Worm (Caenorhabditis elegans) whole organism, midembryonic: ENCODE results near the gene Y66D12A.7.

Experiments
- T22C8.4 ChIP-seq: fragments of 200-800 bp; sonication (Bioruptor generic); IDR thresholded peaks from 2 replicates; pipeline ENCODE4 v1.3.6; 2022; ENCODE audit warnings: missing genetic modification characterization, missing compliant biosample characterization
- flt-1 ChIP-seq: fragments of 200-800 bp; sonication (Bioruptor generic); IDR thresholded peaks from 2 replicates; pipeline ENCODE4 v1.3.6; 2022; ENCODE audit warnings: missing genetic modification characterization, missing compliant biosample characterization
- klf-2 ChIP-seq: fragments of 200-800 bp; sonication (Bioruptor generic); conservative IDR thresholded peaks from 2 replicates; pipeline ENCODE4 v1.3.6; 2022; ENCODE audit warnings: missing genetic modification reagents, missing genetic modification characterization, missing compliant biosample characterization
- med-1 ChIP-seq: sonication (generic microtip); optimal IDR thresholded peaks from 2 replicates; lab custom pipeline; 2017; ENCODE audit warnings: missing genetic modification characterization, mild to moderate bottlenecking, missing compliant biosample characterization, antibody characterized with exemption, missing genetic modification reagents; ENCODE audit not compliant: insufficient read depth
- ref-1 ChIP-seq: fragments of 200-800 bp; sonication (Bioruptor generic); conservative IDR thresholded peaks from 2 replicates; pipeline ENCODE4 v1.3.6; 2022; ENCODE audit warnings: missing genetic modification reagents, missing genetic modification characterization, missing compliant biosample characterization
- tab-1 ChIP-seq: fragments of 200-800 bp; sonication (Bioruptor generic); IDR thresholded peaks from 2 replicates; pipeline ENCODE4 v1.3.6; 2022; ENCODE audit warnings: missing genetic modification characterization, missing compliant biosample characterization
- ztf-23 ChIP-seq: fragments of 200-800 bp; sonication (Bioruptor generic); IDR thresholded peaks from 2 replicates; pipeline ENCODE4 v1.3.6; 2022; ENCODE audit warnings: missing genetic modification reagents, missing genetic modification characterization, missing compliant biosample characterization
- ztf-29 ChIP-seq: fragments of 200-800 bp; sonication (Bioruptor generic); IDR thresholded peaks from 2 replicates; pipeline ENCODE4 v1.3.6; 2022; ENCODE audit warnings: missing genetic modification reagents, missing genetic modification characterization, missing compliant biosample characterization

- TF ChIP-seq T22C8.4 (GFP tag; lab: Robert Waterston, UW) (no peak), tab-1 (GFP tag; lab: Robert Waterston, UW) (no peak), flt-1 (GFP tag; lab: Robert Waterston, UW) (no peak), klf-2 (GFP tag; lab: Robert Waterston, UW) (no peak), ref-1 (no peak), ztf-29 (GFP tag; lab: Robert Waterston, UW) (no peak), ztf-23 (GFP tag; lab: Robert Waterston, UW) (no peak), med-1 (GFP tag; lab: Kevin White, UChicago) (no peak)
Measured at ce11 chrIII:11607870-11608269, 27.6 kb upstream of the Y66D12A.7 start, which contains the start of gene Y66D12A.1.
